Fruit fly (Drosophila melanogaster) whole organism, embryonic: ENCODE results near the gene CG17572.
A peak's percentile ranks its signal among the peaks of the same experiment; 100 is the strongest.

ENCODE experiments used
- Ada2b ChIP-seq: fragments of 200-800 bp; sonication (Bioruptor generic); IDR thresholded peaks from 2 replicates; pipeline ENCODE4 v1.3.6; 2022; ENCODE audit warnings: missing biosample characterization, missing genetic modification characterization
- CG10366 ChIP-seq: fragments of 200-800 bp; sonication (Bioruptor generic); IDR thresholded peaks from 2 replicates; pipeline ENCODE4 v1.3.6; 2022; ENCODE audit warnings: missing biosample characterization, missing genetic modification characterization
- CG10959 ChIP-seq: fragments of 200-800 bp; sonication (Bioruptor generic); IDR thresholded peaks from 2 replicates; pipeline ENCODE4 v1.3.6; 2022; ENCODE audit warnings: missing biosample characterization, missing genetic modification characterization
- CG10979 ChIP-seq: fragments of 200-800 bp; sonication (Bioruptor generic); optimal IDR thresholded peaks from 2 replicates; lab custom pipeline; 2018; ENCODE audit warnings: missing biosample characterization, mild to moderate bottlenecking, missing genetic modification characterization, moderate library complexity
- CG12155 ChIP-seq: fragments of 200-800 bp; sonication (Bioruptor generic); optimal IDR thresholded peaks from 3 replicates; lab custom pipeline; 2016; ENCODE audit warnings: missing biosample characterization, missing genetic modification characterization
- CG12236 ChIP-seq: fragments of 200-800 bp; sonication (Bioruptor generic); optimal IDR thresholded peaks from 2 replicates; lab custom pipeline; 2016; ENCODE audit warnings: missing biosample characterization, missing genetic modification characterization
- CG12299 ChIP-seq: fragments of 200-800 bp; sonication (Bioruptor generic); optimal IDR thresholded peaks from 2 replicates; lab custom pipeline; 2018; ENCODE audit warnings: missing biosample characterization, mild to moderate bottlenecking, missing genetic modification characterization
- CG13287 ChIP-seq: fragments of 200-800 bp; sonication (Bioruptor generic); IDR thresholded peaks from 2 replicates; pipeline ENCODE4 v1.3.6; 2022; ENCODE audit warnings: missing biosample characterization, missing genetic modification characterization; ENCODE audit not compliant: partially characterized antibody
- CG13894 ChIP-seq: fragments of 200-800 bp; sonication (Bioruptor generic); optimal IDR thresholded peaks from 3 replicates; lab custom pipeline; 2018; ENCODE audit warnings: missing biosample characterization, mild to moderate bottlenecking, missing genetic modification characterization, moderate library complexity
- CG14014 ChIP-seq: fragments of 200-800 bp; sonication (Bioruptor generic); IDR thresholded peaks from 2 replicates; pipeline ENCODE4 v1.3.6; 2022; ENCODE audit warnings: missing biosample characterization, missing genetic modification characterization
- CG14441 ChIP-seq: fragments of 200-800 bp; sonication (Bioruptor generic); IDR thresholded peaks from 2 replicates; pipeline ENCODE4 v1.3.6; 2022; ENCODE audit warnings: missing biosample characterization, missing genetic modification characterization
- CG1602 ChIP-seq: fragments of 200-800 bp; sonication (Bioruptor generic); optimal IDR thresholded peaks from 3 replicates; lab custom pipeline; 2016; ENCODE audit warnings: missing biosample characterization, missing genetic modification characterization
- CG16863 ChIP-seq: fragments of 200-800 bp; sonication (Bioruptor generic); optimal IDR thresholded peaks from 3 replicates; lab custom pipeline; 2016; ENCODE audit warnings: missing biosample characterization, missing genetic modification characterization
- CG3065 ChIP-seq: fragments of 200-800 bp; sonication (Bioruptor generic); optimal IDR thresholded peaks from 2 replicates; lab custom pipeline; 2016; ENCODE audit warnings: missing biosample characterization, missing genetic modification characterization
- CG31224 ChIP-seq: fragments of 200-800 bp; sonication (Bioruptor generic); IDR thresholded peaks from 2 replicates; pipeline ENCODE4 v1.3.6; 2022; ENCODE audit warnings: missing biosample characterization, missing genetic modification characterization
- CG31388 ChIP-seq: fragments of 200-800 bp; sonication (Bioruptor generic); optimal IDR thresholded peaks from 2 replicates; lab custom pipeline; 2016; ENCODE audit warnings: missing biosample characterization, missing genetic modification characterization
- CG4360 ChIP-seq: fragments of 200-800 bp; sonication (Bioruptor generic); IDR thresholded peaks from 2 replicates; pipeline ENCODE4 v1.3.6; 2022; ENCODE audit warnings: missing biosample characterization, missing genetic modification characterization
- CG6689 ChIP-seq: fragments of 200-800 bp; sonication (Bioruptor generic); IDR thresholded peaks from 2 replicates; pipeline ENCODE4 v1.3.6; 2022; ENCODE audit warnings: missing biosample characterization, missing genetic modification characterization
- CG7357 ChIP-seq: fragments of 200-800 bp; sonication (Bioruptor generic); IDR thresholded peaks from 3 replicates; pipeline ENCODE4 v1.3.6; 2022; ENCODE audit warnings: missing biosample characterization, missing genetic modification characterization
- CG7987 ChIP-seq: fragments of 200-800 bp; sonication (Bioruptor generic); optimal IDR thresholded peaks from 2 replicates; lab custom pipeline; 2018; ENCODE audit warnings: missing biosample characterization, mild to moderate bottlenecking, missing genetic modification characterization, moderate library complexity
- CG8089 ChIP-seq: fragments of 200-800 bp; sonication (Bioruptor generic); optimal IDR thresholded peaks from 3 replicates; lab custom pipeline; 2016; ENCODE audit warnings: missing biosample characterization, missing genetic modification characterization
- CG8359 ChIP-seq: fragments of 200-800 bp; sonication (Bioruptor generic); optimal IDR thresholded peaks from 2 replicates; lab custom pipeline; 2017; ENCODE audit warnings: missing biosample characterization, mild to moderate bottlenecking, missing genetic modification characterization, borderline replicate concordance
- CG8388 ChIP-seq: fragments of 200-800 bp; sonication (Bioruptor generic); optimal IDR thresholded peaks from 2 replicates; lab custom pipeline; 2019; ENCODE audit warnings: missing biosample characterization, mild to moderate bottlenecking, missing genetic modification characterization, moderate library complexity
- CG8924 ChIP-seq: fragments of 200-800 bp; optimal IDR thresholded peaks from 3 replicates; lab custom pipeline; 2019; ENCODE audit warnings: missing biosample characterization, mild to moderate bottlenecking, missing genetic modification characterization, moderate library complexity
- CG9437 ChIP-seq: fragments of 200-800 bp; sonication (Bioruptor generic); optimal IDR thresholded peaks from 2 replicates; lab custom pipeline; 2018; ENCODE audit warnings: missing biosample characterization, mild to moderate bottlenecking, missing genetic modification characterization
- CG9876 ChIP-seq: fragments of 200-800 bp; sonication (Bioruptor generic); optimal IDR thresholded peaks from 2 replicates; lab custom pipeline; 2016; ENCODE audit warnings: missing biosample characterization, missing genetic modification characterization
- Dp ChIP-seq: fragments of 200-800 bp; sonication (Bioruptor generic); optimal IDR thresholded peaks from 2 replicates; lab custom pipeline; 2018; ENCODE audit warnings: missing biosample characterization, mild to moderate bottlenecking, missing genetic modification characterization, moderate library complexity
- Hand ChIP-seq: fragments of 200-800 bp; sonication (Bioruptor generic); optimal IDR thresholded peaks from 2 replicates; lab custom pipeline; 2017; ENCODE audit warnings: mild to moderate bottlenecking, missing biosample characterization, missing genetic modification reagents, missing genetic modification characterization
- Lpt ChIP-seq: fragments of >200 bp; optimal IDR thresholded peaks from 2 replicates; lab custom pipeline; 2018; ENCODE audit warnings: missing biosample characterization, missing genetic modification characterization
- MBD-R2 ChIP-seq: fragments of 200-800 bp; sonication (Bioruptor generic); IDR thresholded peaks from 2 replicates; pipeline ENCODE4 v1.3.6; 2022; ENCODE audit warnings: missing biosample characterization, missing genetic modification characterization
- Ravus ChIP-seq: fragments of 200-800 bp; sonication (Bioruptor generic); IDR thresholded peaks from 2 replicates; pipeline ENCODE4 v1.3.6; 2022; ENCODE audit warnings: missing biosample characterization, missing genetic modification characterization
- Side ChIP-seq: fragments of 200-800 bp; sonication (Bioruptor generic); optimal IDR thresholded peaks from 2 replicates; lab custom pipeline; 2016; ENCODE audit warnings: missing biosample characterization, missing genetic modification characterization
- Stat92E ChIP-seq, 3 experiments: fragments of >200 bp in 2 of 3; fragments of 200-800 bp in 1 of 3; sonication (Bioruptor generic) in 1 of 3; optimal IDR thresholded peaks; 2 replicates each; lab custom pipeline; 2017 to 2019; ENCODE audit warnings: missing biosample characterization in 3 of 3, missing genetic modification characterization in 3 of 3, mild to moderate bottlenecking in 1 of 3, moderate library complexity in 1 of 3
- Vsx1 ChIP-seq: fragments of 200-800 bp; sonication (Bioruptor generic); optimal IDR thresholded peaks from 2 replicates; lab custom pipeline; 2017; ENCODE audit warnings: missing biosample characterization, mild to moderate bottlenecking, missing genetic modification characterization, missing genetic modification reagents
- al ChIP-seq: fragments of 200-800 bp; sonication (Bioruptor generic); IDR thresholded peaks from 2 replicates; pipeline ENCODE4 v1.3.6; 2022; ENCODE audit warnings: missing biosample characterization, missing genetic modification characterization
- ase ChIP-seq: fragments of 200-800 bp; sonication (Bioruptor generic); IDR thresholded peaks from 3 replicates; pipeline ENCODE4 v1.3.6; 2022; ENCODE audit warnings: missing biosample characterization, missing genetic modification characterization
- btn ChIP-seq: fragments of 200-800 bp; sonication (Bioruptor generic); optimal IDR thresholded peaks from 2 replicates; lab custom pipeline; 2016; ENCODE audit warnings: missing biosample characterization, missing genetic modification characterization
- crol ChIP-seq: fragments of 200-800 bp; sonication (Bioruptor generic); IDR thresholded peaks from 2 replicates; pipeline ENCODE4 v1.3.6; 2022; ENCODE audit warnings: missing biosample characterization, missing genetic modification characterization
- crp ChIP-seq, 2 experiments: fragments of 200-800 bp; sonication (Bioruptor generic); optimal IDR thresholded peaks; 2 replicates in 1 of 2; 3 replicates in 1 of 2; lab custom pipeline; 2017; ENCODE audit warnings: missing biosample characterization in 2 of 2, missing genetic modification characterization in 2 of 2, mild to moderate bottlenecking in 1 of 2, moderate library complexity in 1 of 2
- jigr1 ChIP-seq: fragments of 200-800 bp; sonication (Bioruptor generic); IDR thresholded peaks from 3 replicates; pipeline ENCODE4 v1.3.6; 2022; ENCODE audit warnings: missing biosample characterization, missing genetic modification characterization
- mld ChIP-seq: fragments of 200-800 bp; sonication (Bioruptor generic); IDR thresholded peaks from 3 replicates; pipeline ENCODE4 v1.3.6; 2022; ENCODE audit warnings: missing biosample characterization, missing genetic modification characterization; ENCODE audit not compliant: partially characterized antibody
- psq ChIP-seq: fragments of 200-800 bp; sonication (Bioruptor generic); optimal IDR thresholded peaks from 2 replicates; lab custom pipeline; 2017; ENCODE audit warnings: missing biosample characterization, missing genetic modification characterization
- rib ChIP-seq: fragments of 200-800 bp; sonication (Bioruptor generic); IDR thresholded peaks from 2 replicates; pipeline ENCODE4 v1.3.6; 2022; ENCODE audit warnings: missing biosample characterization, missing genetic modification characterization
- run ChIP-seq: fragments of 200-800 bp; sonication (Bioruptor generic); optimal IDR thresholded peaks from 3 replicates; lab custom pipeline; 2018; ENCODE audit warnings: missing biosample characterization, mild to moderate bottlenecking, missing genetic modification characterization
- so ChIP-seq: fragments of 200-800 bp; sonication (Bioruptor generic); IDR thresholded peaks from 3 replicates; pipeline ENCODE4 v1.3.6; 2022; ENCODE audit warnings: missing biosample characterization, missing genetic modification characterization
- sqz ChIP-seq: fragments of 200-800 bp; sonication (Bioruptor generic); optimal IDR thresholded peaks from 3 replicates; lab custom pipeline; 2018; ENCODE audit warnings: missing biosample characterization, mild to moderate bottlenecking, missing genetic modification characterization
- tap ChIP-seq: fragments of 200-800 bp; optimal IDR thresholded peaks from 3 replicates; lab custom pipeline; 2019; ENCODE audit warnings: missing biosample characterization, mild to moderate bottlenecking, missing genetic modification characterization, moderate library complexity
- tin ChIP-seq: fragments of 200-800 bp; sonication (Bioruptor generic); optimal IDR thresholded peaks from 3 replicates; lab custom pipeline; 2016; ENCODE audit warnings: missing biosample characterization, missing genetic modification characterization
- trem ChIP-seq: fragments of 200-800 bp; optimal IDR thresholded peaks from 3 replicates; lab custom pipeline; 2019; ENCODE audit warnings: missing biosample characterization, mild to moderate bottlenecking, missing genetic modification characterization, moderate library complexity
- wdn ChIP-seq: fragments of 200-800 bp; sonication (Bioruptor generic); IDR thresholded peaks from 2 replicates; pipeline ENCODE4 v1.3.6; 2022; ENCODE audit warnings: missing biosample characterization, missing genetic modification characterization
- yki ChIP-seq: fragments of >200 bp; optimal IDR thresholded peaks from 3 replicates; lab custom pipeline; 2018

CG17572 gene

dm6 chr2L:19034213-19034929 is 39.6 kb downstream of the CG17572 start, which contains the start of the genes mib2 and CG31800 (continued):
- no peak for TF ChIP-seq Ravus
- no peak for TF ChIP-seq tap (tag; lab: Kevin White, UChicago)
- peak; percentile 78 for TF ChIP-seq CG13287 (GFP tag; lab: Robert Waterston, UW)
- TF ChIP-seq Ada2b: no peak
- TF ChIP-seq crp (GFP tag; optimal IDR thresholded peaks at IDR 0.05; lab: Kevin White, UChicago): peak in 1 of 2 experiments; percentile 74
- TF ChIP-seq CG10979 (tag; lab: Kevin White, UChicago): no peak
- no peak for TF ChIP-seq Side (GFP tag; lab: Kevin White, UChicago)
- no peak for TF ChIP-seq sqz (GFP tag; lab: Kevin White, UChicago)
- TF ChIP-seq CG31388 (GFP tag; lab: Kevin White, UChicago): no peak
- no peak for TF ChIP-seq CG4360 (GFP tag; lab: Robert Waterston, UW)
- no peak for TF ChIP-seq Vsx1
- no peak for TF ChIP-seq CG10366 (GFP tag; lab: Robert Waterston, UW)
- TF ChIP-seq Lpt (GFP tag; lab: Kevin White, UChicago): no peak
- TF ChIP-seq CG12236 (GFP tag; lab: Kevin White, UChicago): no peak
- no peak for TF ChIP-seq Dp (GFP tag; lab: Kevin White, UChicago)
- TF ChIP-seq CG31224: no peak
- TF ChIP-seq CG14441 (GFP tag; lab: Robert Waterston, UW): no peak
- no peak for TF ChIP-seq crol (GFP tag; lab: Robert Waterston, UW)
- TF ChIP-seq so (GFP tag; lab: Robert Waterston, UW): no peak
- no peak for TF ChIP-seq ase (GFP tag; lab: Robert Waterston, UW)
- TF ChIP-seq CG8089 (GFP tag; lab: Kevin White, UChicago): no peak
- TF ChIP-seq jigr1 (GFP tag; lab: Robert Waterston, UW): no peak; the same call in 2 of the 3 replicates
- TF ChIP-seq CG14014 (GFP tag; lab: Robert Waterston, UW): no peak
- TF ChIP-seq Hand (GFP tag; lab: Kevin White, UChicago): no peak
- no peak for TF ChIP-seq CG8359 (GFP tag; lab: Kevin White, UChicago)
- TF ChIP-seq run (tag; lab: Kevin White, UChicago): no peak
- TF ChIP-seq al (GFP tag; lab: Robert Waterston, UW): no peak
- TF ChIP-seq CG7987: peak; percentile 15
- TF ChIP-seq CG3065: no peak
- TF ChIP-seq CG8924: peak; percentile 16
- no peak for TF ChIP-seq CG7357
- TF ChIP-seq MBD-R2: peak; percentile 65
- no peak for TF ChIP-seq CG9876 (GFP tag; lab: Kevin White, UChicago)
- no peak for TF ChIP-seq CG12299 (tag; lab: Kevin White, UChicago)
- no peak for TF ChIP-seq yki (lab: Kevin White, UChicago)
- no peak for TF ChIP-seq btn
- TF ChIP-seq CG8388: no peak
- no peak for TF ChIP-seq CG9437 (GFP tag; lab: Kevin White, UChicago)
- TF ChIP-seq CG10959 (GFP tag; lab: Robert Waterston, UW): no peak
- peak; percentile 58 for TF ChIP-seq trem (tag; lab: Kevin White, UChicago)
- TF ChIP-seq CG12155 (GFP tag; lab: Kevin White, UChicago): no peak
- TF ChIP-seq tin (GFP tag; lab: Kevin White, UChicago): no peak
- TF ChIP-seq rib (GFP tag; lab: Robert Waterston, UW): no peak
- TF ChIP-seq wdn (GFP tag; lab: Robert Waterston, UW): no peak
- TF ChIP-seq CG6689 (GFP tag; lab: Robert Waterston, UW): no peak
- no peak for TF ChIP-seq CG16863 (GFP tag; lab: Kevin White, UChicago)
- TF ChIP-seq mld (GFP tag; lab: Robert Waterston, UW): peak; percentile 84
- TF ChIP-seq Stat92E (GFP tag; optimal IDR thresholded peaks at IDR 0.05; lab: Kevin White, UChicago): no peak
- no peak for TF ChIP-seq CG1602 (GFP tag; lab: Kevin White, UChicago)
- TF ChIP-seq CG13894 (tag; lab: Kevin White, UChicago): peak; percentile 1
- no peak for TF ChIP-seq psq (GFP tag; lab: Kevin White, UChicago)
